Fruit fly (Drosophila melanogaster): ENCODE results near the gene CG7778.

The CG7778 gene

DNA sequence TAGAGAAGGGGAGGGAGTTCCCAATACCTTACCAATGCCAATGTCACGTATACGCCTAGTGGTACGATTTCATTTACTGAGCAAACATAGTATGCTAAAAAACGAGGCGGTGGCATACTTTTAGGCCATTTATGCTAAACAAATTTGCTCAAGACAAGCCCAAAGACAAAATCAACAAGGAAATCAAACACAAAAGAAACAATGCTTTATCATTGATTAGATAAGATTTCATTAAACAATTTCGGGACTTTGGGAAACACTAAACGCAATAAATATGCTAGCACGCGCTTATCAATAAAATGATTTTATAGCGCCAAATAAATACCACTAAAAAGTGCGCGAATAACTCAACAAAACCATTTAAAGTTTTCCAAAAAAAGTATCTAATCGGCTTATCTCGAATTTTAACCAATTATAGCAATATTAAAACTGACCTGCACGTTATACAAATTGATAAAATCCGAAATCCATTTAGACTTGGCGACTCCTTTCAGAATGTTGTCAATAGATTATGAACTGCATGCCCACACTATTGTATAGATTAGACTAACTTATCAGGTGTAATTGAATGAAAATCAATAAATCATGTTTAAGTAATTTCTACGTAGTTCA lies 4.2 kb downstream of the CG7778 start (continued):
- no peak for TF ChIP-seq cas (GFP tag; IDR thresholded peaks at IDR 0.05)
- peak; percentile 68 for TF ChIP-seq CG7372 (GFP tag; IDR thresholded peaks at IDR 0.05)
- peak; percentile 19 for TF ChIP-seq Jarid2 (GFP tag; optimal IDR thresholded peaks at IDR 0.05)
- TF ChIP-seq HLH3B (GFP tag; IDR thresholded peaks at IDR 0.05): peak; percentile 29; the same call in 1 of the 2 replicates
- TF ChIP-seq CG12219 (GFP tag; optimal IDR thresholded peaks at IDR 0.05): peak; percentile 39
- TF ChIP-seq CG5180 (GFP tag; optimal IDR thresholded peaks at IDR 0.05): peak; percentile 35
- TF ChIP-seq CG7987 (GFP tag; optimal IDR thresholded peaks at IDR 0.05): peak; percentile 44
- peak; percentile 25 for TF ChIP-seq dmrt99B (tag; optimal IDR thresholded peaks at IDR 0.05)
- TF ChIP-seq Atf6 (GFP tag; IDR thresholded peaks at IDR 0.05): peak; percentile 76
- peak; percentile 63 for TF ChIP-seq CG15269 (tag; optimal IDR thresholded peaks at IDR 0.05)
- peak; percentile 27 for TF ChIP-seq CG7839 (tag; optimal IDR thresholded peaks at IDR 0.05)
- TF ChIP-seq odd (GFP tag; optimal IDR thresholded peaks at IDR 0.05): peak; percentile 69
- no peak for TF ChIP-seq Dref (GFP tag; IDR thresholded peaks at IDR 0.05)
- TF ChIP-seq HLH4C (GFP tag; IDR thresholded peaks at IDR 0.05; ENCODE audit: partially characterized antibody): no peak
- TF ChIP-seq CG1529 (GFP tag; optimal IDR thresholded peaks at IDR 0.05): peak; percentile 14
- TF ChIP-seq pan (optimal IDR thresholded peaks at IDR 0.05): no peak
- TF ChIP-seq pan (GFP tag; optimal IDR thresholded peaks at IDR 0.05 in 1 of 2, IDR thresholded peaks at IDR 0.05 in 1 of 2): peak in 1 of 2 experiments; percentile 35
- TF ChIP-seq lilli (GFP tag; optimal IDR thresholded peaks at IDR 0.05): no peak
- peak; percentile 21 for TF ChIP-seq CG12391 (tag; optimal IDR thresholded peaks at IDR 0.05)
- peak; percentile 31 for TF ChIP-seq CG10209 (GFP tag; optimal IDR thresholded peaks at IDR 0.05)
- no peak for TF ChIP-seq Bgb (GFP tag; IDR thresholded peaks at IDR 0.05; ENCODE audit: partially characterized antibody)
- TF ChIP-seq jumu (GFP tag; optimal IDR thresholded peaks at IDR 0.05): no peak
- TF ChIP-seq CG2202 (tag; optimal IDR thresholded peaks at IDR 0.05): no peak
- TF ChIP-seq CG16863 (GFP tag; optimal IDR thresholded peaks at IDR 0.05): peak; percentile 10
- peak; percentile 39 for TF ChIP-seq Asciz (GFP tag; optimal IDR thresholded peaks at IDR 0.05)
- peak; percentile 46 for TF ChIP-seq sug (tag; optimal IDR thresholded peaks at IDR 0.05)
- TF ChIP-seq CG4282 (GFP tag; optimal IDR thresholded peaks at IDR 0.05): no peak
- TF ChIP-seq Nf-YC (tag; optimal IDR thresholded peaks at IDR 0.05): no peak
- no peak for TF ChIP-seq TFAM (GFP tag; optimal IDR thresholded peaks at IDR 0.05)
- TF ChIP-seq CG4707 (GFP tag; optimal IDR thresholded peaks at IDR 0.05): peak; percentile 35
- peak; percentile 74 for TF ChIP-seq Hmr (GFP tag; optimal IDR thresholded peaks at IDR 0.05)
- peak; percentile 36 for TF ChIP-seq CG2120 (GFP tag; optimal IDR thresholded peaks at IDR 0.05)
- TF ChIP-seq zfh2 (GFP tag; optimal IDR thresholded peaks at IDR 0.05): no peak
- peak; percentile 54 for TF ChIP-seq Fer3 (tag; optimal IDR thresholded peaks at IDR 0.05)
- peak; percentile 51 for TF ChIP-seq Vsx1 (GFP tag; optimal IDR thresholded peaks at IDR 0.05)
- TF ChIP-seq repo (GFP tag; optimal IDR thresholded peaks at IDR 0.05): no peak
- no peak for TF ChIP-seq pfk (GFP tag; optimal IDR thresholded peaks at IDR 0.05)
- peak; percentile 3 for TF ChIP-seq Nf-YB (GFP tag; optimal IDR thresholded peaks at IDR 0.05)
- TF ChIP-seq YL-1 (GFP tag; optimal IDR thresholded peaks at IDR 0.05): peak; percentile 17
- no peak for TF ChIP-seq ara (GFP tag; IDR thresholded peaks at IDR 0.05)
- TF ChIP-seq btn (GFP tag; optimal IDR thresholded peaks at IDR 0.05): no peak
- peak; percentile 16 for TF ChIP-seq Side (GFP tag; optimal IDR thresholded peaks at IDR 0.05)
- TF ChIP-seq Elba2 (GFP tag; optimal IDR thresholded peaks at IDR 0.05): no peak
- no peak for TF ChIP-seq bsh (GFP tag; optimal IDR thresholded peaks at IDR 0.05)
- peak; percentile 54 for TF ChIP-seq CG17568 (GFP tag; optimal IDR thresholded peaks at IDR 0.05)
- TF ChIP-seq CG2889 (GFP tag; IDR thresholded peaks at IDR 0.05): no peak
- TF ChIP-seq CG7357 (GFP tag; IDR thresholded peaks at IDR 0.05): no peak
- peak in 1 of 2 experiments; percentile 21 for TF ChIP-seq dpn (GFP tag; optimal IDR thresholded peaks at IDR 0.05)
- no peak for TF ChIP-seq hbn (GFP tag; IDR thresholded peaks at IDR 0.05; ENCODE audit: partially characterized antibody)

All from whole organism, embryonic.